Worm (Caenorhabditis elegans) whole organism, midembryonic: Measurements from ENCODE around the gene Y32F6B.9.

Experiments used
- T22C8.4 ChIP-seq: fragments of 200-800 bp; sonication (Bioruptor generic); IDR thresholded peaks from 2 replicates; pipeline ENCODE4 v1.3.6; 2022; ENCODE audit warnings: missing genetic modification characterization, missing compliant biosample characterization
- cog-1 ChIP-seq: sonication (generic microtip); optimal IDR thresholded peaks from 2 replicates; lab custom pipeline; 2016; ENCODE audit warnings: missing genetic modification characterization, missing compliant biosample characterization
- flt-1 ChIP-seq: fragments of 200-800 bp; sonication (Bioruptor generic); IDR thresholded peaks from 2 replicates; pipeline ENCODE4 v1.3.6; 2022; ENCODE audit warnings: missing genetic modification characterization, missing compliant biosample characterization
- med-1 ChIP-seq: sonication (generic microtip); optimal IDR thresholded peaks from 2 replicates; lab custom pipeline; 2017; ENCODE audit warnings: missing genetic modification characterization, mild to moderate bottlenecking, missing compliant biosample characterization, antibody characterized with exemption, missing genetic modification reagents; ENCODE audit not compliant: insufficient read depth
- ztf-23 ChIP-seq: fragments of 200-800 bp; sonication (Bioruptor generic); IDR thresholded peaks from 2 replicates; pipeline ENCODE4 v1.3.6; 2022; ENCODE audit warnings: missing genetic modification reagents, missing genetic modification characterization, missing compliant biosample characterization
- ztf-29 ChIP-seq: fragments of 200-800 bp; sonication (Bioruptor generic); IDR thresholded peaks from 2 replicates; pipeline ENCODE4 v1.3.6; 2022; ENCODE audit warnings: missing genetic modification reagents, missing genetic modification characterization, missing compliant biosample characterization

DNA sequence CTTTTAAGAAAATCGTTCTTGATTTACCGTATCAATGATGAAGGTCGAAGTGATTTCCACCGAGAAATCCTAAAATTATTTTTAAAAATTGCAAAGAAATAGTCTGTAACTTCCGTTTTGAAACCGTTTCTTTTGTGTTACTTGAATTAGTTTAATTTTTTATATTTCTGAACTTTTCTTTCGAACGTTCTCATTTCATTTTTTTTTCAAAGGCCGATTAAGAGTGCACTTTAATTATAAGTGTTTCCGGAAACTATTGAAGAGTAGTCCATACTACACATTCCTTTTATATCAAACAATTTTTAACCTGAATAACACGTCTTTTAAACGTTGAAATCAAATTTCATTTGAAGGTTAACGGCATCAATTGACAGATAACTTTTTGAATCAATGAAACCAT is 10.8 kb upstream of the Y32F6B.9 start:
- TF ChIP-seq ztf-23 (GFP tag; lab: Robert Waterston, UW), result no peak
- no peak for TF ChIP-seq flt-1 (GFP tag; lab: Robert Waterston, UW)
- no peak for TF ChIP-seq T22C8.4
- TF ChIP-seq ztf-29, result no peak
- no peak for TF ChIP-seq cog-1 (tag; lab: Kevin White, UChicago)
- TF ChIP-seq med-1, result no peak
